Fruit fly (Drosophila melanogaster) whole organism, embryonic: ENCODE measurements around the gene Bicra.

Source experiments
- CG10654 ChIP-seq: fragments of 200-800 bp; sonication (Bioruptor generic); optimal IDR thresholded peaks from 2 replicates; lab custom pipeline; 2016; ENCODE audit warnings: missing biosample characterization, missing genetic modification characterization
- CG10959 ChIP-seq: fragments of 200-800 bp; sonication (Bioruptor generic); IDR thresholded peaks from 2 replicates; pipeline ENCODE4 v1.3.6; 2022; ENCODE audit warnings: missing biosample characterization, missing genetic modification characterization
- CG11723 ChIP-seq: fragments of 200-800 bp; sonication (Bioruptor generic); optimal IDR thresholded peaks from 2 replicates; lab custom pipeline; 2017; ENCODE audit warnings: missing biosample characterization, mild to moderate bottlenecking, missing genetic modification characterization
- CG1529 ChIP-seq: fragments of 200-800 bp; sonication (Bioruptor generic); optimal IDR thresholded peaks from 3 replicates; lab custom pipeline; 2018; ENCODE audit warnings: missing biosample characterization, missing genetic modification characterization
- CG15479 ChIP-seq: fragments of 200-800 bp; sonication (Bioruptor generic); optimal IDR thresholded peaks from 3 replicates; lab custom pipeline; 2019; ENCODE audit warnings: missing biosample characterization, mild to moderate bottlenecking, missing genetic modification characterization, moderate library complexity
- CG17385 ChIP-seq: fragments of 200-800 bp; sonication (Bioruptor generic); optimal IDR thresholded peaks from 3 replicates; lab custom pipeline; 2018; ENCODE audit warnings: missing biosample characterization, mild to moderate bottlenecking, missing genetic modification characterization
- CG17802 ChIP-seq: fragments of 200-800 bp; sonication (Bioruptor generic); optimal IDR thresholded peaks from 2 replicates; lab custom pipeline; 2018; ENCODE audit warnings: missing biosample characterization, mild to moderate bottlenecking, missing genetic modification characterization, moderate library complexity
- CG1792 ChIP-seq: fragments of 200-800 bp; sonication (Bioruptor generic); optimal IDR thresholded peaks from 2 replicates; lab custom pipeline; 2016; ENCODE audit warnings: missing biosample characterization, missing genetic modification characterization
- CG2678 ChIP-seq: fragments of 200-800 bp; sonication (Bioruptor generic); optimal IDR thresholded peaks from 3 replicates; lab custom pipeline; 2019; ENCODE audit warnings: missing biosample characterization, mild to moderate bottlenecking, missing genetic modification characterization, moderate library complexity
- CG2712 ChIP-seq: fragments of 200-800 bp; optimal IDR thresholded peaks from 3 replicates; lab custom pipeline; 2019; ENCODE audit warnings: missing biosample characterization, mild to moderate bottlenecking, missing genetic modification characterization, moderate library complexity
- CG3838 ChIP-seq: fragments of 200-800 bp; sonication (Bioruptor generic); optimal IDR thresholded peaks from 3 replicates; lab custom pipeline; 2016; ENCODE audit warnings: missing biosample characterization, missing genetic modification characterization
- CG3847 ChIP-seq: fragments of 200-800 bp; sonication (Bioruptor generic); IDR thresholded peaks from 2 replicates; pipeline ENCODE4 v1.3.6; 2022; ENCODE audit warnings: missing biosample characterization, missing genetic modification characterization
- CG42726 ChIP-seq: fragments of 200-800 bp; sonication (Bioruptor generic); IDR thresholded peaks from 2 replicates; pipeline ENCODE4 v1.3.6; 2022; ENCODE audit warnings: missing biosample characterization, missing genetic modification characterization; ENCODE audit not compliant: partially characterized antibody
- CG4617 ChIP-seq: fragments of 200-800 bp; sonication (Bioruptor generic); optimal IDR thresholded peaks from 3 replicates; lab custom pipeline; 2016; ENCODE audit warnings: missing biosample characterization, missing genetic modification characterization, borderline replicate concordance
- CG4730 ChIP-seq: fragments of 200-800 bp; sonication (Bioruptor generic); IDR thresholded peaks from 2 replicates; pipeline ENCODE4 v1.3.6; 2022; ENCODE audit warnings: missing biosample characterization, missing genetic modification characterization
- CG4820 ChIP-seq: fragments of 200-800 bp; sonication (Bioruptor generic); optimal IDR thresholded peaks from 3 replicates; lab custom pipeline; 2016; ENCODE audit warnings: missing biosample characterization, missing genetic modification characterization
- CG6854 ChIP-seq: fragments of 200-800 bp; sonication (Bioruptor generic); optimal IDR thresholded peaks from 3 replicates; lab custom pipeline; 2017; ENCODE audit warnings: missing biosample characterization, mild to moderate bottlenecking, missing genetic modification characterization
- CG7987 ChIP-seq: fragments of 200-800 bp; sonication (Bioruptor generic); optimal IDR thresholded peaks from 2 replicates; lab custom pipeline; 2018; ENCODE audit warnings: missing biosample characterization, mild to moderate bottlenecking, missing genetic modification characterization, moderate library complexity
- CG8290 ChIP-seq, 3 experiments: fragments of 200-800 bp; sonication (Bioruptor generic); optimal IDR thresholded peaks; 2 replicates each; lab custom pipeline; 2016 to 2019; ENCODE audit warnings: missing biosample characterization in 3 of 3, missing genetic modification characterization in 3 of 3, mild to moderate bottlenecking in 2 of 3, moderate library complexity in 1 of 3
- CG9727 ChIP-seq: fragments of 200-800 bp; sonication (Bioruptor generic); optimal IDR thresholded peaks from 3 replicates; lab custom pipeline; 2017; ENCODE audit warnings: missing biosample characterization, mild to moderate bottlenecking, missing genetic modification characterization
- Camta ChIP-seq: fragments of 200-800 bp; sonication (Bioruptor generic); optimal IDR thresholded peaks from 2 replicates; lab custom pipeline; 2016; ENCODE audit warnings: missing biosample characterization, missing genetic modification characterization
- Drgx ChIP-seq: fragments of 200-800 bp; sonication (Bioruptor generic); IDR thresholded peaks from 2 replicates; pipeline ENCODE4 v1.3.6; 2022; ENCODE audit warnings: missing biosample characterization, missing genetic modification characterization
- Fer1 ChIP-seq: fragments of 200-800 bp; sonication (Bioruptor generic); optimal IDR thresholded peaks from 2 replicates; lab custom pipeline; 2017; ENCODE audit warnings: missing biosample characterization, mild to moderate bottlenecking, missing genetic modification characterization
- HmgD ChIP-seq: fragments of 200-800 bp; sonication (Bioruptor generic); optimal IDR thresholded peaks from 3 replicates; lab custom pipeline; 2016; ENCODE audit warnings: missing biosample characterization, missing genetic modification characterization
- Hr39 ChIP-seq: fragments of >200 bp; optimal IDR thresholded peaks from 2 replicates; lab custom pipeline; 2017
- Hsf ChIP-seq: fragments of 200-800 bp; sonication (Bioruptor generic); optimal IDR thresholded peaks from 3 replicates; lab custom pipeline; 2016; ENCODE audit warnings: missing biosample characterization, missing genetic modification characterization
- Lhr ChIP-seq: fragments of 200-800 bp; sonication (Bioruptor generic); optimal IDR thresholded peaks from 3 replicates; lab custom pipeline; 2017; ENCODE audit warnings: mild to moderate bottlenecking, missing biosample characterization, missing genetic modification reagents, missing genetic modification characterization
- Mad ChIP-seq: fragments of 200-800 bp; sonication (Bioruptor generic); optimal IDR thresholded peaks from 2 replicates; lab custom pipeline; 2016; ENCODE audit warnings: missing biosample characterization, missing genetic modification characterization
- Poxn ChIP-seq: fragments of 200-800 bp; sonication (Bioruptor generic); IDR thresholded peaks from 2 replicates; pipeline ENCODE4 v1.3.6; 2022; ENCODE audit warnings: missing biosample characterization, missing genetic modification characterization
- Ptx1 ChIP-seq: fragments of 200-800 bp; sonication (Bioruptor generic); IDR thresholded peaks from 2 replicates; pipeline ENCODE4 v1.3.6; 2022; ENCODE audit warnings: missing biosample characterization, missing genetic modification characterization
- Sin3A ChIP-seq: fragments of >200 bp; optimal IDR thresholded peaks from 2 replicates; lab custom pipeline; 2018
- Vsx1 ChIP-seq: fragments of 200-800 bp; sonication (Bioruptor generic); optimal IDR thresholded peaks from 2 replicates; lab custom pipeline; 2017; ENCODE audit warnings: missing biosample characterization, mild to moderate bottlenecking, missing genetic modification characterization, missing genetic modification reagents
- ase ChIP-seq: fragments of 200-800 bp; sonication (Bioruptor generic); IDR thresholded peaks from 3 replicates; pipeline ENCODE4 v1.3.6; 2022; ENCODE audit warnings: missing biosample characterization, missing genetic modification characterization
- dm ChIP-seq: fragments of 200-800 bp; sonication (Bioruptor generic); optimal IDR thresholded peaks from 3 replicates; lab custom pipeline; 2016; ENCODE audit warnings: missing biosample characterization, missing genetic modification characterization
- dpn ChIP-seq, 2 experiments: fragments of 200-800 bp; sonication (Bioruptor generic); optimal IDR thresholded peaks; 3 replicates each; lab custom pipeline; 2016; ENCODE audit warnings: missing biosample characterization in 2 of 2, missing genetic modification characterization in 2 of 2
- ems ChIP-seq: fragments of 200-800 bp; sonication (Bioruptor generic); optimal IDR thresholded peaks from 3 replicates; lab custom pipeline; 2016; ENCODE audit warnings: missing biosample characterization, missing genetic modification characterization
- eve ChIP-seq, 2 experiments: fragments of >200 bp; optimal IDR thresholded peaks; 2 replicates each; lab custom pipeline; 2017; ENCODE audit warnings: missing biosample characterization in 2 of 2, missing genetic modification characterization in 2 of 2
- gcm2 ChIP-seq: fragments of 200-800 bp; sonication (Bioruptor generic); optimal IDR thresholded peaks from 2 replicates; lab custom pipeline; 2016; ENCODE audit warnings: missing biosample characterization, missing genetic modification characterization
- gro ChIP-seq: fragments of 200-800 bp; sonication (Bioruptor generic); optimal IDR thresholded peaks from 2 replicates; lab custom pipeline; 2016; ENCODE audit warnings: missing biosample characterization, missing genetic modification characterization
- jumu ChIP-seq: fragments of 200-800 bp; sonication (Bioruptor generic); optimal IDR thresholded peaks from 3 replicates; lab custom pipeline; 2016; ENCODE audit warnings: missing biosample characterization, missing genetic modification characterization
- lola ChIP-seq, 3 experiments: fragments of >200 bp in 2 of 3; fragments of 200-800 bp in 1 of 3; sonication (Bioruptor generic) in 1 of 3; optimal IDR thresholded peaks; 2 replicates each; lab custom pipeline; 2017 to 2019; ENCODE audit warnings: missing biosample characterization in 3 of 3, missing genetic modification characterization in 3 of 3, mild to moderate bottlenecking in 1 of 3, moderate library complexity in 1 of 3
- mam ChIP-seq: fragments of 200-800 bp; sonication (Bioruptor generic); optimal IDR thresholded peaks from 3 replicates; lab custom pipeline; 2016; ENCODE audit warnings: missing biosample characterization, missing genetic modification characterization
- nerfin-2 ChIP-seq: fragments of 200-800 bp; sonication (Bioruptor generic); IDR thresholded peaks from 2 replicates; pipeline ENCODE4 v1.3.6; 2022; ENCODE audit warnings: missing biosample characterization, missing genetic modification characterization; ENCODE audit not compliant: partially characterized antibody
- otp ChIP-seq: fragments of 200-800 bp; sonication (Bioruptor generic); IDR thresholded peaks from 3 replicates; pipeline ENCODE4, ENCODE4 v1.3.6; 2022; ENCODE audit warnings: missing biosample characterization, missing genetic modification characterization
- pb ChIP-seq: fragments of 200-800 bp; sonication (Bioruptor generic); optimal IDR thresholded peaks from 3 replicates; lab custom pipeline; 2016; ENCODE audit warnings: missing biosample characterization, missing genetic modification characterization
- ro ChIP-seq: fragments of 200-800 bp; sonication (Bioruptor generic); IDR thresholded peaks from 2 replicates; pipeline ENCODE4 v1.3.6; 2022; ENCODE audit warnings: missing biosample characterization, missing genetic modification characterization
- stc ChIP-seq: fragments of 200-800 bp; sonication (Bioruptor generic); IDR thresholded peaks from 2 replicates; pipeline ENCODE4 v1.3.6; 2022; ENCODE audit warnings: missing biosample characterization, missing genetic modification characterization
- tna ChIP-seq: fragments of 200-800 bp; sonication (Bioruptor generic); IDR thresholded peaks from 2 replicates; pipeline ENCODE4 v1.3.6; 2022; ENCODE audit warnings: missing biosample characterization, missing genetic modification characterization; ENCODE audit not compliant: partially characterized antibody
- vfl ChIP-seq: fragments of 200-800 bp; sonication (Bioruptor generic); optimal IDR thresholded peaks from 2 replicates; lab custom pipeline; 2016; ENCODE audit warnings: missing biosample characterization, missing genetic modification characterization
- vvl ChIP-seq: fragments of 200-800 bp; sonication (Bioruptor generic); IDR thresholded peaks from 2 replicates; pipeline ENCODE4 v1.3.6; 2022; ENCODE audit warnings: missing biosample characterization, missing genetic modification characterization
- zen2 ChIP-seq: fragments of 200-800 bp; sonication (Bioruptor generic); IDR thresholded peaks from 3 replicates; pipeline ENCODE4 v1.3.6; 2022; ENCODE audit warnings: missing biosample characterization, missing genetic modification characterization; ENCODE audit not compliant: partially characterized antibody

Bicra gene

dm6 chr3R:29151621-29152092, 88.8 kb downstream of the Bicra start, which contains the start of gene eIF2D (continued):
- peak; percentile 41 for TF ChIP-seq CG15479 (GFP tag; lab: Kevin White, UChicago)
- TF ChIP-seq HmgD (GFP tag; lab: Kevin White, UChicago) = peak; percentile 20
- TF ChIP-seq CG2678 = peak; percentile 74
- no peak for TF ChIP-seq CG1792 (GFP tag; lab: Kevin White, UChicago)
- TF ChIP-seq Poxn (GFP tag; lab: Robert Waterston, UW) = no peak
- TF ChIP-seq nerfin-2 (GFP tag; lab: Robert Waterston, UW) = no peak
- no peak for TF ChIP-seq eve (GFP tag; optimal IDR thresholded peaks at IDR 0.05; lab: Kevin White, UChicago)
- peak; percentile 30; the same call in 1 of the 2 replicates for TF ChIP-seq CG3847 (GFP tag; lab: Robert Waterston, UW)
- peak; percentile 46 for TF ChIP-seq Camta (GFP tag; lab: Kevin White, UChicago)
- TF ChIP-seq CG11723 = no peak
- TF ChIP-seq vvl = peak; percentile 86
- TF ChIP-seq CG4617 (GFP tag; lab: Kevin White, UChicago) = peak; percentile 47
- no peak for TF ChIP-seq ro (GFP tag; lab: Robert Waterston, UW)
- peak; percentile 29 to 50 for TF ChIP-seq dpn (GFP tag; optimal IDR thresholded peaks at IDR 0.05; lab: Kevin White, UChicago)
- TF ChIP-seq dm (GFP tag; lab: Kevin White, UChicago) = peak; percentile 33
- TF ChIP-seq otp (GFP tag; lab: Robert Waterston, UW) = no peak; the same call in 2 of the 3 replicates
- no peak for TF ChIP-seq tna (GFP tag; lab: Robert Waterston, UW)
- TF ChIP-seq CG10654 (GFP tag; lab: Kevin White, UChicago) = peak; percentile 28
- TF ChIP-seq CG9727 = peak; percentile 54
- peak; percentile 19 for TF ChIP-seq CG1529 (GFP tag; lab: Kevin White, UChicago)
- TF ChIP-seq CG3838 = no peak
- no peak for TF ChIP-seq gcm2 (GFP tag; lab: Kevin White, UChicago)
- TF ChIP-seq Hsf (GFP tag; lab: Kevin White, UChicago) = peak; percentile 50
- TF ChIP-seq mam (GFP tag; lab: Kevin White, UChicago) = peak; percentile 45
- no peak for TF ChIP-seq pb (GFP tag; lab: Kevin White, UChicago)
- no peak for TF ChIP-seq CG42726 (GFP tag; lab: Robert Waterston, UW)
- TF ChIP-seq jumu = peak; percentile 28
- no peak for TF ChIP-seq CG17802
- TF ChIP-seq gro (GFP tag; lab: Kevin White, UChicago) = peak; percentile 5
- TF ChIP-seq CG2712 (tag; lab: Kevin White, UChicago) = peak; percentile 78
- peak in 1 of 3 experiments; percentile 52 for TF ChIP-seq lola (GFP tag; optimal IDR thresholded peaks at IDR 0.05; lab: Kevin White, UChicago)
- TF ChIP-seq ase (GFP tag; lab: Robert Waterston, UW) = no peak
- TF ChIP-seq CG4820 (GFP tag; lab: Kevin White, UChicago) = peak; percentile 51
- TF ChIP-seq Lhr (GFP tag; lab: Kevin White, UChicago) = no peak
- peak; percentile 27 for TF ChIP-seq ems (GFP tag; lab: Kevin White, UChicago)
- TF ChIP-seq Drgx (GFP tag; lab: Robert Waterston, UW) = peak; percentile 48
- peak; percentile 62 for TF ChIP-seq CG6854 (GFP tag; lab: Kevin White, UChicago)
- no peak for TF ChIP-seq vfl
- no peak for TF ChIP-seq Hr39 (lab: Kevin White, UChicago)
- no peak for TF ChIP-seq Vsx1 (GFP tag; lab: Kevin White, UChicago)
- TF ChIP-seq CG8290 (GFP tag; optimal IDR thresholded peaks at IDR 0.05; lab: Kevin White, UChicago) = no peak
- no peak for TF ChIP-seq CG8290 (tag; optimal IDR thresholded peaks at IDR 0.05; lab: Kevin White, UChicago)
- peak; percentile 42 for TF ChIP-seq Mad
- no peak for TF ChIP-seq CG10959 (GFP tag; lab: Robert Waterston, UW)
- peak; percentile 45; the same call in 1 of the 2 replicates for TF ChIP-seq stc (GFP tag; lab: Robert Waterston, UW)
- TF ChIP-seq CG4730 (GFP tag; lab: Robert Waterston, UW) = 0 out of 2 replicates have a peak, but pooled peaks have one; percentile 35
- TF ChIP-seq Ptx1 = peak; percentile 53
- no peak for TF ChIP-seq CG7987 (GFP tag; lab: Kevin White, UChicago)
- peak; percentile 66 for TF ChIP-seq CG17385 (GFP tag; lab: Kevin White, UChicago)
- no peak for TF ChIP-seq zen2
- peak; percentile 68 for TF ChIP-seq Fer1 (GFP tag; lab: Kevin White, UChicago)
- TF ChIP-seq Sin3A = peak; percentile 17
